Fruit fly (Drosophila melanogaster) whole organism, adult: Measurements from ENCODE around the gene CG1316.

Experiments
- CG11617 ChIP-seq: fragments of 200-800 bp; sonication (Bioruptor generic); optimal IDR thresholded peaks from 2 replicates; lab custom pipeline; 2017; ENCODE audit warnings: mild to moderate bottlenecking, missing biosample characterization, missing genetic modification reagents, missing genetic modification characterization
- CG12768 ChIP-seq: fragments of 200-800 bp; sonication (Bioruptor generic); optimal IDR thresholded peaks from 2 replicates; lab custom pipeline; 2017; ENCODE audit warnings: missing biosample characterization, missing genetic modification characterization, mild to moderate bottlenecking, moderate library complexity, missing genetic modification reagents
- CG14711 ChIP-seq: fragments of 200-800 bp; sonication (Bioruptor generic); optimal IDR thresholded peaks from 2 replicates; lab custom pipeline; 2018; ENCODE audit warnings: missing biosample characterization, mild to moderate bottlenecking, missing genetic modification characterization, moderate library complexity
- CG1620 ChIP-seq: fragments of 200-800 bp; sonication (Bioruptor generic); optimal IDR thresholded peaks from 2 replicates; lab custom pipeline; 2016; ENCODE audit warnings: missing biosample characterization, missing genetic modification characterization
- CG33017 ChIP-seq: fragments of 200-800 bp; sonication (Bioruptor generic); optimal IDR thresholded peaks from 2 replicates; lab custom pipeline; 2018; ENCODE audit warnings: missing biosample characterization, mild to moderate bottlenecking, missing genetic modification characterization, moderate library complexity
- CG5204 ChIP-seq: fragments of 200-800 bp; sonication (Bioruptor generic); optimal IDR thresholded peaks from 2 replicates; lab custom pipeline; 2016; ENCODE audit warnings: missing biosample characterization, missing genetic modification characterization
- CG7045 ChIP-seq: fragments of 200-800 bp; sonication (Bioruptor generic); optimal IDR thresholded peaks from 2 replicates; lab custom pipeline; 2017; ENCODE audit warnings: missing biosample characterization, mild to moderate bottlenecking, missing genetic modification characterization
- CG7101 ChIP-seq: fragments of 200-800 bp; sonication (Bioruptor generic); optimal IDR thresholded peaks from 2 replicates; lab custom pipeline; 2018; ENCODE audit warnings: missing biosample characterization, mild to moderate bottlenecking, missing genetic modification characterization, moderate library complexity
- Clk ChIP-seq: fragments of 200-800 bp; sonication (Bioruptor generic); optimal IDR thresholded peaks from 2 replicates; lab custom pipeline; 2017; ENCODE audit warnings: missing biosample characterization, missing genetic modification characterization
- Crg-1 ChIP-seq: fragments of 200-800 bp; sonication (Bioruptor generic); optimal IDR thresholded peaks from 2 replicates; lab custom pipeline; 2016; ENCODE audit warnings: missing biosample characterization, missing genetic modification characterization
- Hr96 ChIP-seq: fragments of 200-800 bp; sonication (Bioruptor generic); optimal IDR thresholded peaks from 2 replicates; lab custom pipeline; 2016; ENCODE audit warnings: missing biosample characterization, missing genetic modification characterization
- Mnt ChIP-seq: fragments of 200-800 bp; sonication (Bioruptor generic); optimal IDR thresholded peaks from 2 replicates; lab custom pipeline; 2016; ENCODE audit warnings: missing biosample characterization, mild to moderate bottlenecking, missing genetic modification characterization
- bab1 ChIP-seq: fragments of 200-800 bp; sonication (Bioruptor generic); optimal IDR thresholded peaks from 3 replicates; lab custom pipeline; 2019; ENCODE audit warnings: missing biosample characterization, mild to moderate bottlenecking, missing genetic modification characterization, moderate library complexity
- cic ChIP-seq: fragments of 200-800 bp; sonication (Bioruptor generic); optimal IDR thresholded peaks from 2 replicates; lab custom pipeline; 2017; ENCODE audit warnings: missing biosample characterization, mild to moderate bottlenecking, missing genetic modification characterization, moderate library complexity
- cnc ChIP-seq, 2 experiments: fragments of >200 bp; optimal IDR thresholded peaks; 2 replicates each; lab custom pipeline; 2017
- kay ChIP-seq: fragments of 200-800 bp; sonication (Bioruptor generic); peaks from one replicate; lab custom pipeline; 2016; ENCODE audit warnings: missing biosample characterization, missing genetic modification characterization, borderline replicate concordance
- ovo ChIP-seq: fragments of 200-800 bp; sonication (Bioruptor generic); optimal IDR thresholded peaks from 2 replicates; lab custom pipeline; 2016; ENCODE audit warnings: missing biosample characterization, missing genetic modification characterization
- pad ChIP-seq: fragments of 200-800 bp; sonication (Bioruptor generic); optimal IDR thresholded peaks from 3 replicates; lab custom pipeline; 2017; ENCODE audit warnings: missing biosample characterization, missing genetic modification characterization, mild to moderate bottlenecking, moderate library complexity, missing genetic modification reagents
- tj ChIP-seq: fragments of 200-800 bp; sonication (Bioruptor generic); optimal IDR thresholded peaks from 3 replicates; lab custom pipeline; 2017; ENCODE audit warnings: missing biosample characterization, mild to moderate bottlenecking, missing genetic modification characterization, moderate library complexity
- toe ChIP-seq: fragments of 200-800 bp; sonication (Bioruptor generic); optimal IDR thresholded peaks from 2 replicates; lab custom pipeline; 2016; ENCODE audit warnings: missing biosample characterization, missing genetic modification characterization

CG1316 gene

dm6 chr3L:4318677-4319580 is 35.3 kb downstream of the CG1316 start, which contains the start of gene PMP34:
PMP34 (plus strand) TSS chr3L:4318755.
- TF ChIP-seq CG33017 (tag; lab: Kevin White, UChicago), result no peak
- TF ChIP-seq ovo (GFP tag; lab: Kevin White, UChicago), result no peak
- no peak for TF ChIP-seq pad (GFP tag; lab: Kevin White, UChicago)
- no peak for TF ChIP-seq CG5204 (GFP tag; lab: Kevin White, UChicago)
- peak; percentile 8 for TF ChIP-seq CG11617 (GFP tag; lab: Kevin White, UChicago)
- no peak for TF ChIP-seq toe (GFP tag; lab: Kevin White, UChicago)
- TF ChIP-seq CG12768, result peak; percentile 21
- TF ChIP-seq Clk (GFP tag; lab: Kevin White, UChicago), result no peak
- TF ChIP-seq kay, result peak; percentile 84
- TF ChIP-seq CG7045 (GFP tag; lab: Kevin White, UChicago), result no peak
- peak; percentile 29 for TF ChIP-seq Mnt (GFP tag; lab: Kevin White, UChicago)
- no peak for TF ChIP-seq tj (GFP tag; lab: Kevin White, UChicago)
- TF ChIP-seq cnc (optimal IDR thresholded peaks at IDR 0.05; lab: Kevin White, UChicago), result no peak
- peak; percentile 4 for TF ChIP-seq CG7101 (tag; lab: Kevin White, UChicago)
- TF ChIP-seq CG14711 (tag; lab: Kevin White, UChicago), result no peak
- no peak for TF ChIP-seq bab1 (GFP tag; lab: Kevin White, UChicago)
- TF ChIP-seq Hr96 (GFP tag; lab: Kevin White, UChicago), result peak; percentile 1
- no peak for TF ChIP-seq CG1620
- peak; percentile 25 for TF ChIP-seq cic (GFP tag; lab: Kevin White, UChicago)
- no peak for TF ChIP-seq Crg-1 (GFP tag; lab: Kevin White, UChicago)

dm6 chr3L:4322032-4322617 is 38.5 kb downstream of the CG1316 start, which contains the start of gene CG15014:
CG15014 (minus strand) TSS chr3L:4322259.
- TF ChIP-seq tj (GFP tag; lab: Kevin White, UChicago) (peak; percentile 4), kay (peak; percentile 85), CG1620 (no peak)

- TF ChIP-seq Hr96 (GFP tag; lab: Kevin White, UChicago) (no peak), Crg-1 (GFP tag; lab: Kevin White, UChicago) (no peak), cnc (optimal IDR thresholded peaks at IDR 0.05; lab: Kevin White, UChicago) (no peak), CG33017 (tag; lab: Kevin White, UChicago) (no peak), ovo (GFP tag; lab: Kevin White, UChicago) (no peak), CG7045 (GFP tag; lab: Kevin White, UChicago) (no peak)
Observed at dm6 chr3L:4328048-4328447, 44.4 kb downstream of the CG1316 start.
